Worm (Caenorhabditis elegans) whole organism, mixed stage, embryonic: ENCODE measurements around the gene H40L08.2.

Experiments
- nhr-12 ChIP-seq: fragments of 150-350 bp; optimal IDR thresholded peaks from 2 replicates; lab custom pipeline; 2014; ENCODE audit warnings: missing biosample characterization, missing genetic modification characterization
- sptf-1 ChIP-seq: sonication (generic microtip); optimal IDR thresholded peaks from 2 replicates; lab custom pipeline; 2017; ENCODE audit warnings: mild to moderate bottlenecking, missing genetic modification characterization, moderate library complexity, missing compliant biosample characterization

DNA sequence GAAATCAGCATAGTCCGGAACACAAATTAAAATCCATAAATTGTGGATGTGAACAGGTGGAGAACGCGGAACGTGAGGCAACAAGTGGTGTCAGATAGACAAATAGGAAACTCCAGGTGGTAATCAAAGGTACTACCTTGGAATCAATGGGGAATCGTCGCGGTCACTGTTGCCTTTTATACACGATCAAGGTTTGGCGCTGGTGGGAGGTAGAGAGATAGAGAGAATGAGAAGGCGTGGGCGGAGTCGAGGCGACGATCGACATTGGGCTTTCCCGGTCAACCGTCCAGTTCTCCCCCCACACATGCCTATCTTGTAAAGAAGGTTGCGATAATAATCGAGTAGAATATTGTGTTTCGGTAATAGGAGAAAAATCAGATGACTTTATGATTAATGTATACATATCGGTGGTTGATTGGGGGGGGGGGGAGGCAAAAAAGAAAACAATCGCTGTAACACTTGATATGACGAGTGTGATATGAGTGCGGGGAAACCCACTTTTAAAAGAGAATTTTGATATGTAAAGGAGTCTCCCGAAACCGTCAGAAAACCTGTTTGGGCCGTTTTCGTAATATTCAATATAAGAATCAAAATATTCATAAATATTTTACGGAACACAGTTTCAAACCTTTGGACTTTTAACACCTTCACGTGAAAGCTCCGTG, at the start of gene H40L08.2, which contains the start of the genes H40L08.8 and H40L08.7:
- TF ChIP-seq nhr-12 (tag; lab: Kevin White, UChicago) (no peak), sptf-1 (tag; lab: Kevin White, UChicago) (no peak)
